Worm (Caenorhabditis elegans) whole organism, L4/young adult: Measurements from ENCODE around the gene F22B7.3.

Experiments used
- W03F9.2 ChIP-seq: fragments of 150-350 bp; optimal IDR thresholded peaks from 2 replicates; lab custom pipeline; 2014; ENCODE audit warnings: missing biosample characterization, missing genetic modification characterization
- dao-5 ChIP-seq: sonication (generic microtip); optimal IDR thresholded peaks from 2 replicates; lab custom pipeline; 2016; ENCODE audit warnings: missing genotype, missing genetic modification characterization, moderate library complexity, missing compliant biosample characterization
- him-1 ChIP-seq: sonication (generic microtip); optimal IDR thresholded peaks from 2 replicates; lab custom pipeline; 2016; ENCODE audit warnings: missing genotype, missing genetic modification reagents, missing genetic modification characterization, missing compliant biosample characterization

DNA sequence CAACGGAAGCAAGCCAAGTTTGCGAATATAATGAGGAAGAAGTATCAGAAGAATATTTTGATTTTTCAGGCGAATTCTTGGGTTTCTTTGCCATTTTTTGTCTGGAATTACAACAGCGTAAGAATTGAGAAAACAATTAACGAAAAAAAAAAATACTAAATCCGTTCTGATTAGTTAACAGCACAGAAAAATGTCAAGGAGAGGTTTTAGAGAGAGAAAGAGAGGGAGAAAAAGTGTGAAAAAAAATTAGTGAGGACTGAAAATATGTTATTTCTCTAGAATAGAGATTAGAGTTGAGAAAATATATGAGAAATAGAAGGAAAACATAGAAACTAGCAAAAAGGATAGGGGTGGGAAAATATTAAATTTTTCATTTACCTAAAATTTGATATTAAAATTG lies 18.7 kb downstream of the F22B7.3 start, which contains the start of gene dpy-19:
- TF ChIP-seq dao-5 (tag; lab: Kevin White, UChicago) (no peak), W03F9.2 (no peak), him-1 (no peak)
